Fruit fly (Drosophila melanogaster): Measurements from ENCODE around the gene Trs33.

The Trs33 gene

dm6 chr3R:15366839-15367238, 16.0 kb upstream of the Trs33 start (continued):
- TF ChIP-seq Mes4 (GFP tag; optimal IDR thresholded peaks at IDR 0.05) (no peak), CG9609 (GFP tag; optimal IDR thresholded peaks at IDR 0.05) (no peak), otp (GFP tag; IDR thresholded peaks at IDR 0.05) (no peak), Ada2b (GFP tag; IDR thresholded peaks at IDR 0.05) (peak; percentile 20; the same call in 1 of the 2 replicates), gce (GFP tag; IDR thresholded peaks at IDR 0.05) (no peak), CG9876 (GFP tag; optimal IDR thresholded peaks at IDR 0.05) (no peak), Gsc (GFP tag; IDR thresholded peaks at IDR 0.05) (no peak), amos (GFP tag; IDR thresholded peaks at IDR 0.05; ENCODE audit: partially characterized antibody) (no peak), Lhr (GFP tag; optimal IDR thresholded peaks at IDR 0.05) (no peak)

dm6 chr3R:15363608-15364007, 12.8 kb upstream of the Trs33 start, which contains the start of gene CG6171:
TSS of gene CG6171 (minus strand) at chr3R:15363857.
- TF ChIP-seq sim (GFP tag; IDR thresholded peaks at IDR 0.05) = no peak
- TF ChIP-seq CG30403 (GFP tag; optimal IDR thresholded peaks at IDR 0.05) = no peak
- no peak for TF ChIP-seq mam (GFP tag; optimal IDR thresholded peaks at IDR 0.05)
- TF ChIP-seq Taf1 (GFP tag; IDR thresholded peaks at IDR 0.05) = no peak
- TF ChIP-seq Hr51 (GFP tag; optimal IDR thresholded peaks at IDR 0.05) = no peak
- no peak for TF ChIP-seq pnt (GFP tag; optimal IDR thresholded peaks at IDR 0.05)
- peak in 1 of 2 experiments; percentile 15 for TF ChIP-seq crp (GFP tag; optimal IDR thresholded peaks at IDR 0.05)
- no peak for TF ChIP-seq oc (tag; optimal IDR thresholded peaks at IDR 0.05)
- no peak for TF ChIP-seq CG8924 (tag; optimal IDR thresholded peaks at IDR 0.05)
- no peak for TF ChIP-seq Asciz (GFP tag; optimal IDR thresholded peaks at IDR 0.05)
- 0 out of 2 replicates have a peak, but pooled peaks have one; percentile 55 for TF ChIP-seq bbx (GFP tag; IDR thresholded peaks at IDR 0.05; ENCODE audit: partially characterized antibody)
- TF ChIP-seq Doc3 (GFP tag; IDR thresholded peaks at IDR 0.05; ENCODE audit: partially characterized antibody) = 0 out of 3 replicates have a peak, but pooled peaks have one; percentile 17
- peak; percentile 8 for TF ChIP-seq CG34376 (GFP tag; optimal IDR thresholded peaks at IDR 0.05)
- TF ChIP-seq HLH4C (GFP tag; IDR thresholded peaks at IDR 0.05; ENCODE audit: partially characterized antibody) = peak; percentile 47; the same call in 2 of the 3 replicates
- TF ChIP-seq CG1233 (GFP tag; optimal IDR thresholded peaks at IDR 0.05) = no peak
- TF ChIP-seq CG9817 (tag; optimal IDR thresholded peaks at IDR 0.05) = no peak
- no peak for TF ChIP-seq Oaz (GFP tag; IDR thresholded peaks at IDR 0.05)
- TF ChIP-seq CG9437 (GFP tag; optimal IDR thresholded peaks at IDR 0.05) = no peak
- TF ChIP-seq MBD-R2 (GFP tag; IDR thresholded peaks at IDR 0.05) = peak; percentile 70
- TF ChIP-seq CG16813 (GFP tag; IDR thresholded peaks at IDR 0.05; ENCODE audit: partially characterized antibody) = 0 out of 3 replicates have a peak, but pooled peaks have one; percentile 29
- TF ChIP-seq CG32767 (GFP tag; IDR thresholded peaks at IDR 0.05) = peak; percentile 47; the same call in 1 of the 2 replicates
- no peak for TF ChIP-seq CG3726 (GFP tag; IDR thresholded peaks at IDR 0.05)
- TF ChIP-seq az2 (GFP tag; optimal IDR thresholded peaks at IDR 0.05) = no peak
- peak; percentile 80 for TF ChIP-seq sens (GFP tag)
- TF ChIP-seq ewg (GFP tag; optimal IDR thresholded peaks at IDR 0.05) = no peak
- peak; percentile 91 for TF ChIP-seq E2f2 (GFP tag; IDR thresholded peaks at IDR 0.05)
- no peak for TF ChIP-seq pfk (GFP tag; optimal IDR thresholded peaks at IDR 0.05)
- TF ChIP-seq CG2129 (GFP tag; IDR thresholded peaks at IDR 0.05; ENCODE audit: partially characterized antibody) = peak; percentile 34; the same call in 1 of the 2 replicates
- TF ChIP-seq lbe (GFP tag; optimal IDR thresholded peaks at IDR 0.05) = peak; percentile 28
- peak; percentile 75 for TF ChIP-seq CG16863 (GFP tag; optimal IDR thresholded peaks at IDR 0.05)
- TF ChIP-seq Poxn (GFP tag; IDR thresholded peaks at IDR 0.05) = no peak
- TF ChIP-seq CG6791 (GFP tag; IDR thresholded peaks at IDR 0.05; ENCODE audit: partially characterized antibody) = peak; percentile 70; the same call in 2 of the 3 replicates
- TF ChIP-seq CG32772 (GFP tag; IDR thresholded peaks at IDR 0.05) = no peak
- TF ChIP-seq Dll (GFP tag; IDR thresholded peaks at IDR 0.05; ENCODE audit: partially characterized antibody) = peak; percentile 69; the same call in 3 of the 4 replicates
- no peak for TF ChIP-seq ato (GFP tag; IDR thresholded peaks at IDR 0.05; ENCODE audit: partially characterized antibody)
- TF ChIP-seq CG4617 (GFP tag; optimal IDR thresholded peaks at IDR 0.05; ENCODE audit: borderline replicate concordance) = peak; percentile 72
- no peak for TF ChIP-seq prd (optimal IDR thresholded peaks at IDR 0.05)
- TF ChIP-seq prd (GFP tag; IDR thresholded peaks at IDR 0.05) = no peak
- TF ChIP-seq sna (GFP tag; IDR thresholded peaks at IDR 0.05; ENCODE audit: partially characterized antibody) = peak; percentile 23; the same call in 1 of the 2 replicates
- no peak for TF ChIP-seq CG11504 (tag; optimal IDR thresholded peaks at IDR 0.05)

Measured in whole organism, embryonic.